Worm (Caenorhabditis elegans) whole organism, midembryonic: ENCODE measurements around the gene cat-1.

Experiments
- klf-2 ChIP-seq: fragments of 200-800 bp; sonication (Bioruptor generic); conservative IDR thresholded peaks from 2 replicates; pipeline ENCODE4 v1.3.6; 2022; ENCODE audit warnings: missing genetic modification reagents, missing genetic modification characterization, missing compliant biosample characterization
- med-1 ChIP-seq: sonication (generic microtip); optimal IDR thresholded peaks from 2 replicates; lab custom pipeline; 2017; ENCODE audit warnings: missing genetic modification characterization, mild to moderate bottlenecking, missing compliant biosample characterization, antibody characterized with exemption, missing genetic modification reagents; ENCODE audit not compliant: insufficient read depth

- TF ChIP-seq klf-2 (GFP tag; lab: Robert Waterston, UW), result no peak
- no peak for TF ChIP-seq med-1 (GFP tag; lab: Kevin White, UChicago)
Measured at ce11 chrX:5692099-5692498, 18.4 kb downstream of the cat-1 start, which contains the start of gene W01C8.1.
